Worm (Caenorhabditis elegans) whole organism, early embryonic: Measurements from ENCODE around the gene C27A7.9.
"Not testable (repeated sequence)": the region's sequence is repeated elsewhere in the genome, so short reads cannot be mapped to it uniquely, and the experiment has no call there.

ENCODE experiments used
- B0310.2 ChIP-seq: sonication (generic microtip); optimal IDR thresholded peaks from 2 replicates; lab custom pipeline; 2016; ENCODE audit warnings: mild to moderate bottlenecking, missing genetic modification characterization, missing compliant biosample characterization
- F13C5.2 ChIP-seq: sonication (generic microtip); optimal IDR thresholded peaks from 2 replicates; lab custom pipeline; 2017; ENCODE audit warnings: mild to moderate bottlenecking, missing genetic modification characterization, inconsistent platforms, missing compliant biosample characterization
- aly-1 ChIP-seq: sonication (generic microtip); optimal IDR thresholded peaks from 2 replicates; lab custom pipeline; 2016; ENCODE audit warnings: missing genetic modification characterization, missing compliant biosample characterization
- ama-1 ChIP-seq: fragments of 150-350 bp; optimal IDR thresholded peaks from 2 replicates; lab custom pipeline; 2014
- ceh-13 ChIP-seq: fragments of 200-800 bp; sonication (Bioruptor generic); optimal IDR thresholded peaks from 2 replicates; lab custom pipeline; 2018; ENCODE audit warnings: mild to moderate bottlenecking, missing genetic modification characterization, missing compliant biosample characterization
- ceh-36 ChIP-seq: sonication (generic microtip); optimal IDR thresholded peaks from 2 replicates; lab custom pipeline; 2016; ENCODE audit warnings: missing genetic modification characterization, inconsistent platforms, missing compliant biosample characterization
- ets-7 ChIP-seq: sonication (generic microtip); optimal IDR thresholded peaks from 2 replicates; lab custom pipeline; 2016; ENCODE audit warnings: missing genotype, missing genetic modification characterization, missing compliant biosample characterization
- flt-1 ChIP-seq: fragments of 200-800 bp; sonication (Bioruptor generic); IDR thresholded peaks from 2 replicates; pipeline ENCODE4 v1.3.6; 2022; ENCODE audit warnings: missing genetic modification characterization, missing compliant biosample characterization
- hmbx-1 ChIP-seq: sonication (generic microtip); optimal IDR thresholded peaks from 2 replicates; lab custom pipeline; 2016; ENCODE audit warnings: mild to moderate bottlenecking, missing genetic modification characterization, missing compliant biosample characterization
- hmg-4 ChIP-seq: fragments of 200-800 bp; sonication (Bioruptor generic); optimal IDR thresholded peaks from 2 replicates; lab custom pipeline; 2018; ENCODE audit warnings: mild to moderate bottlenecking, missing genetic modification characterization, missing compliant biosample characterization
- hnd-1 ChIP-seq: sonication (generic microtip); optimal IDR thresholded peaks from 2 replicates; lab custom pipeline; 2016; ENCODE audit warnings: missing genetic modification characterization, missing compliant biosample characterization
- pes-1 ChIP-seq: fragments of 200-800 bp; sonication (Bioruptor generic); IDR thresholded peaks from 2 replicates; pipeline ENCODE4 v1.3.6; 2022; ENCODE audit warnings: missing genetic modification reagents, missing genetic modification characterization, missing compliant biosample characterization
- scrt-1 ChIP-seq: fragments of 200-800 bp; sonication (Bioruptor generic); IDR thresholded peaks from 2 replicates; pipeline ENCODE4 v1.3.6; 2022; ENCODE audit warnings: missing genetic modification characterization, missing compliant biosample characterization
- sea-1 ChIP-seq: fragments of 200-800 bp; sonication (Bioruptor generic); conservative IDR thresholded peaks from 2 replicates; pipeline ENCODE4 v1.3.6; 2022; ENCODE audit warnings: missing genetic modification characterization, missing compliant biosample characterization
- tbx-11 ChIP-seq: fragments of 200-800 bp; sonication (Bioruptor generic); IDR thresholded peaks from 2 replicates; pipeline ENCODE4 v1.3.6; 2022; ENCODE audit warnings: missing genetic modification characterization, missing compliant biosample characterization
- tbx-37 ChIP-seq: fragments of 200-800 bp; sonication (Bioruptor generic); conservative IDR thresholded peaks from 2 replicates; pipeline ENCODE4 v1.3.6; 2022; ENCODE audit warnings: missing genetic modification reagents, missing genetic modification characterization, missing compliant biosample characterization
- tra-4 ChIP-seq: sonication (generic microtip); optimal IDR thresholded peaks from 2 replicates; lab custom pipeline; 2017; ENCODE audit warnings: missing genetic modification characterization, missing compliant biosample characterization

The C27A7.9 gene

ce11 chrV:12153784-12154183, 670 bp downstream of the C27A7.9 start:
- no peak for TF ChIP-seq F13C5.2 (tag; lab: Kevin White, UChicago)
- TF ChIP-seq ets-7 (tag; lab: Kevin White, UChicago): no peak
- no peak for TF ChIP-seq B0310.2 (tag; lab: Kevin White, UChicago)
- TF ChIP-seq pes-1 (GFP tag; lab: Robert Waterston, UW): no peak
- no peak for TF ChIP-seq flt-1 (GFP tag; lab: Robert Waterston, UW)
- no peak for TF ChIP-seq hmg-4 (GFP tag; lab: Kevin White, UChicago)
- no peak for TF ChIP-seq ceh-36 (tag; lab: Kevin White, UChicago)
- no peak for TF ChIP-seq sea-1

ce11 chrV:12152857-12153256, 1.6 kb downstream of the C27A7.9 start, which contains the start of gene C27A7.8:
Gene C27A7.8, plus strand, starts transcription at chrV:12153157.
- TF ChIP-seq ama-1 (lab: Kevin White, UChicago) (no peak), scrt-1 (no peak), pes-1 (GFP tag; lab: Robert Waterston, UW) (no peak), ceh-36 (tag; lab: Kevin White, UChicago) (no peak), hnd-1 (tag; lab: Kevin White, UChicago) (no peak), flt-1 (GFP tag; lab: Robert Waterston, UW) (no peak), tra-4 (no peak), B0310.2 (tag; lab: Kevin White, UChicago) (no peak), tbx-11 (GFP tag; lab: Robert Waterston, UW) (no peak)

ce11 chrV:12150607-12151006, 3.8 kb downstream of the C27A7.9 start, which contains the start of gene che-11:
Gene che-11, minus strand, starts transcription at chrV:12150707.
- TF ChIP-seq tbx-11 (GFP tag; lab: Robert Waterston, UW): no peak

- no peak for TF ChIP-seq ama-1 (lab: Kevin White, UChicago)
- no peak for TF ChIP-seq hmbx-1
- TF ChIP-seq sea-1: no peak
Measured at ce11 chrV:12140625-12141024, 13.8 kb downstream of the C27A7.9 start, which contains the start of gene C27A7.3. Gene C27A7.3, plus strand, starts transcription at chrV:12140925.

- TF ChIP-seq flt-1 (GFP tag; lab: Robert Waterston, UW) (no peak), sea-1 (no peak), ceh-13 (no peak), tra-4 (no peak), ceh-36 (tag; lab: Kevin White, UChicago) (no peak), pes-1 (GFP tag; lab: Robert Waterston, UW) (no peak), B0310.2 (tag; lab: Kevin White, UChicago) (no peak), hmg-4 (GFP tag; lab: Kevin White, UChicago) (no peak), ama-1 (lab: Kevin White, UChicago) (no peak), tbx-37 (GFP tag; lab: Robert Waterston, UW) (no peak), ets-7 (tag; lab: Kevin White, UChicago) (no peak)
Measured at ce11 chrV:12137942-12138341, 16.5 kb downstream of the C27A7.9 start.

- not testable (repeated sequence) for TF ChIP-seq scrt-1; ceh-36 (tag; lab: Kevin White, UChicago); aly-1 (tag; lab: Kevin White, UChicago)
Measured at ce11 chrV:12131157-12131556, 23.3 kb downstream of the C27A7.9 start, which contains the start of gene enpp-1. Gene enpp-1, plus strand, starts transcription at chrV:12131457.

- TF ChIP-seq tbx-37 (GFP tag; lab: Robert Waterston, UW); scrt-1; ceh-36 (tag; lab: Kevin White, UChicago): not testable (repeated sequence)
Measured at ce11 chrV:12130688-12131087, 23.8 kb downstream of the C27A7.9 start, which contains the start of gene C27A7.6. Gene C27A7.6, minus strand, starts transcription at chrV:12130788.

ce11 chrV:12121274-12121673, 33.2 kb downstream of the C27A7.9 start, which contains the start of gene C13C4.6:
Gene C13C4.6, plus strand, starts transcription at chrV:12121574.
- TF ChIP-seq B0310.2 (tag; lab: Kevin White, UChicago) (no peak), aly-1 (tag; lab: Kevin White, UChicago) (no peak), tbx-11 (GFP tag; lab: Robert Waterston, UW) (no peak), hnd-1 (tag; lab: Kevin White, UChicago) (no peak)

ce11 chrV:12120381-12120780, 34.1 kb downstream of the C27A7.9 start, which contains the start of gene C13C4.7:
Gene C13C4.7, minus strand, starts transcription at chrV:12120481.
- TF ChIP-seq flt-1 (GFP tag; lab: Robert Waterston, UW) (no peak), sea-1 (no peak), aly-1 (tag; lab: Kevin White, UChicago) (no peak), hmg-4 (GFP tag; lab: Kevin White, UChicago) (no peak), tbx-37 (GFP tag; lab: Robert Waterston, UW) (no peak), scrt-1 (no peak)
